Fruit fly (Drosophila melanogaster) whole organism, embryonic: ENCODE data around the gene Sfp23F.

Experiments
- Adf1 ChIP-seq: fragments of 200-800 bp; sonication (Bioruptor generic); IDR thresholded peaks from 2 replicates; pipeline ENCODE4 v1.3.6; 2022; ENCODE audit warnings: missing biosample characterization, missing genetic modification characterization
- BtbVII ChIP-seq: fragments of 200-800 bp; sonication (Bioruptor generic); optimal IDR thresholded peaks from 3 replicates; lab custom pipeline; 2017; ENCODE audit warnings: missing biosample characterization, mild to moderate bottlenecking, missing genetic modification characterization
- CG10147 ChIP-seq: fragments of 200-800 bp; sonication (Bioruptor generic); optimal IDR thresholded peaks from 2 replicates; lab custom pipeline; 2019; ENCODE audit warnings: missing biosample characterization, mild to moderate bottlenecking, missing genetic modification characterization, moderate library complexity
- CG10959 ChIP-seq: fragments of 200-800 bp; sonication (Bioruptor generic); IDR thresholded peaks from 2 replicates; pipeline ENCODE4 v1.3.6; 2022; ENCODE audit warnings: missing biosample characterization, missing genetic modification characterization
- CG11504 ChIP-seq: fragments of 200-800 bp; sonication (Bioruptor generic); optimal IDR thresholded peaks from 3 replicates; lab custom pipeline; 2019; ENCODE audit warnings: missing biosample characterization, mild to moderate bottlenecking, missing genetic modification characterization, moderate library complexity
- CG12155 ChIP-seq: fragments of 200-800 bp; sonication (Bioruptor generic); optimal IDR thresholded peaks from 3 replicates; lab custom pipeline; 2016; ENCODE audit warnings: missing biosample characterization, missing genetic modification characterization
- CG14014 ChIP-seq: fragments of 200-800 bp; sonication (Bioruptor generic); IDR thresholded peaks from 2 replicates; pipeline ENCODE4 v1.3.6; 2022; ENCODE audit warnings: missing biosample characterization, missing genetic modification characterization
- CG17359 ChIP-seq: fragments of 200-800 bp; sonication (Bioruptor generic); optimal IDR thresholded peaks from 3 replicates; lab custom pipeline; 2018; ENCODE audit warnings: missing biosample characterization, mild to moderate bottlenecking, missing genetic modification characterization, moderate library complexity
- CG2120 ChIP-seq: fragments of 200-800 bp; sonication (Bioruptor generic); optimal IDR thresholded peaks from 3 replicates; lab custom pipeline; 2016; ENCODE audit warnings: missing biosample characterization, missing genetic modification characterization
- CG31365 ChIP-seq: fragments of 200-800 bp; sonication (Bioruptor generic); optimal IDR thresholded peaks from 2 replicates; lab custom pipeline; 2018; ENCODE audit warnings: missing biosample characterization, mild to moderate bottlenecking, missing genetic modification characterization
- CG4328 ChIP-seq: fragments of 200-800 bp; sonication (Bioruptor generic); optimal IDR thresholded peaks from 3 replicates; lab custom pipeline; 2017; ENCODE audit warnings: missing biosample characterization, missing genetic modification reagents, missing genetic modification characterization
- CG6175 ChIP-seq: fragments of 200-800 bp; sonication (Bioruptor generic); IDR thresholded peaks from 3 replicates; pipeline ENCODE4 v1.3.6; 2022; ENCODE audit warnings: missing biosample characterization, missing genetic modification characterization
- CG6654 ChIP-seq: fragments of 200-800 bp; sonication (Bioruptor generic); optimal IDR thresholded peaks from 2 replicates; lab custom pipeline; 2017; ENCODE audit warnings: missing biosample characterization, mild to moderate bottlenecking, missing genetic modification characterization
- CG6765 ChIP-seq: fragments of 200-800 bp; sonication (Bioruptor generic); optimal IDR thresholded peaks from 3 replicates; lab custom pipeline; 2017; ENCODE audit warnings: missing biosample characterization, mild to moderate bottlenecking, missing genetic modification characterization
- CG6791 ChIP-seq: fragments of 200-800 bp; sonication (Bioruptor generic); IDR thresholded peaks from 3 replicates; pipeline ENCODE4 v1.3.6; 2022; ENCODE audit warnings: missing biosample characterization, missing genetic modification characterization; ENCODE audit not compliant: partially characterized antibody
- CG7372 ChIP-seq: fragments of 200-800 bp; sonication (Bioruptor generic); IDR thresholded peaks from 2 replicates; pipeline ENCODE4 v1.3.6; 2022; ENCODE audit warnings: missing biosample characterization, missing genetic modification characterization
- CG8359 ChIP-seq: fragments of 200-800 bp; sonication (Bioruptor generic); optimal IDR thresholded peaks from 2 replicates; lab custom pipeline; 2017; ENCODE audit warnings: missing biosample characterization, mild to moderate bottlenecking, missing genetic modification characterization, borderline replicate concordance
- CkIIα-i1 ChIP-seq: fragments of 200-800 bp; sonication (Bioruptor generic); IDR thresholded peaks from 2 replicates; pipeline ENCODE4 v1.3.6; 2022; ENCODE audit warnings: missing biosample characterization, missing genetic modification characterization
- Eip74EF ChIP-seq, 2 experiments: fragments of 200-800 bp in 1 of 2; fragments of >200 bp in 1 of 2; sonication (Bioruptor generic) in 1 of 2; optimal IDR thresholded peaks; 2 replicates each; lab custom pipeline; 2017 to 2019; ENCODE audit warnings: missing biosample characterization in 2 of 2, missing genetic modification characterization in 2 of 2, mild to moderate bottlenecking in 1 of 2, moderate library complexity in 1 of 2
- Ets97D ChIP-seq: fragments of 200-800 bp; sonication (Bioruptor generic); optimal IDR thresholded peaks from 3 replicates; lab custom pipeline; 2016; ENCODE audit warnings: missing biosample characterization, missing genetic modification characterization
- Gug ChIP-seq: fragments of 200-800 bp; sonication (Bioruptor generic); IDR thresholded peaks from 4 replicates; pipeline ENCODE4 v1.3.6; 2022; ENCODE audit warnings: missing biosample characterization, missing genetic modification characterization
- H15 ChIP-seq: fragments of 200-800 bp; sonication (Bioruptor generic); IDR thresholded peaks from 3 replicates; pipeline ENCODE4 v1.3.6; 2022; ENCODE audit warnings: missing biosample characterization, missing genetic modification characterization
- HHEX ChIP-seq: fragments of 200-800 bp; sonication (Bioruptor generic); optimal IDR thresholded peaks from 3 replicates; lab custom pipeline; 2017; ENCODE audit warnings: missing biosample characterization, mild to moderate bottlenecking, missing genetic modification characterization, missing genetic modification reagents
- HLH3B ChIP-seq: fragments of 200-800 bp; sonication (Bioruptor generic); IDR thresholded peaks from 2 replicates; pipeline ENCODE4 v1.3.6; 2022; ENCODE audit warnings: missing biosample characterization, missing genetic modification characterization
- Six4 ChIP-seq: fragments of 200-800 bp; sonication (Bioruptor generic); optimal IDR thresholded peaks from 2 replicates; lab custom pipeline; 2016; ENCODE audit warnings: missing biosample characterization, missing genetic modification characterization
- Taf1 ChIP-seq: fragments of 200-800 bp; sonication (Bioruptor generic); IDR thresholded peaks from 2 replicates; pipeline ENCODE4 v1.3.6; 2022; ENCODE audit warnings: missing biosample characterization, missing genetic modification characterization
- aop ChIP-seq: fragments of 200-800 bp; sonication (Bioruptor generic); IDR thresholded peaks from 2 replicates; pipeline ENCODE4 v1.3.6; 2022; ENCODE audit warnings: missing biosample characterization, missing genetic modification characterization
- ash1 ChIP-seq: fragments of 200-800 bp; sonication (Bioruptor generic); optimal IDR thresholded peaks from 2 replicates; lab custom pipeline; 2018; ENCODE audit warnings: missing biosample characterization, mild to moderate bottlenecking, missing genetic modification characterization
- cwo ChIP-seq: fragments of 200-800 bp; sonication (Bioruptor generic); optimal IDR thresholded peaks from 3 replicates; lab custom pipeline; 2017; ENCODE audit warnings: missing biosample characterization, missing genetic modification characterization, mild to moderate bottlenecking, moderate library complexity, missing genetic modification reagents
- dm ChIP-seq: fragments of 200-800 bp; sonication (Bioruptor generic); optimal IDR thresholded peaks from 3 replicates; lab custom pipeline; 2016; ENCODE audit warnings: missing biosample characterization, missing genetic modification characterization
- exex ChIP-seq: fragments of 200-800 bp; sonication (Bioruptor generic); optimal IDR thresholded peaks from 4 replicates; lab custom pipeline; 2018; ENCODE audit warnings: missing biosample characterization, mild to moderate bottlenecking, missing genetic modification characterization, moderate library complexity
- ham ChIP-seq: fragments of 200-800 bp; sonication (Bioruptor generic); IDR thresholded peaks from 2 replicates; pipeline ENCODE4 v1.3.6; 2022; ENCODE audit warnings: missing biosample characterization, missing genetic modification characterization
- her ChIP-seq: fragments of 200-800 bp; sonication (Bioruptor generic); optimal IDR thresholded peaks from 2 replicates; lab custom pipeline; 2016; ENCODE audit warnings: missing biosample characterization, missing genetic modification characterization
- hkb ChIP-seq, 2 experiments: fragments of 200-800 bp in 1 of 2; fragments of >200 bp in 1 of 2; sonication (Bioruptor generic) in 1 of 2; IDR thresholded peaks in 1 of 2; optimal IDR thresholded peaks in 1 of 2; 2 replicates each; pipeline versions ENCODE4 v1.3.6 to Lab custom; 2017 to 2022; ENCODE audit warnings: missing biosample characterization in 1 of 2, missing genetic modification characterization in 1 of 2
- ken ChIP-seq: fragments of 200-800 bp; sonication (Bioruptor generic); IDR thresholded peaks from 3 replicates; pipeline ENCODE4 v1.3.6; 2022; ENCODE audit warnings: missing biosample characterization, missing genetic modification characterization
- klu ChIP-seq: fragments of 200-800 bp; sonication (Bioruptor generic); IDR thresholded peaks from 2 replicates; pipeline ENCODE4 v1.3.6; 2022; ENCODE audit warnings: missing biosample characterization, missing genetic modification characterization
- lilli ChIP-seq: fragments of 200-800 bp; sonication (Bioruptor generic); optimal IDR thresholded peaks from 3 replicates; lab custom pipeline; 2016; ENCODE audit warnings: missing biosample characterization, missing genetic modification characterization
- lov ChIP-seq, 2 experiments: fragments of 200-800 bp in 1 of 2; fragments of >200 bp in 1 of 2; sonication (Bioruptor generic) in 1 of 2; IDR thresholded peaks in 1 of 2; optimal IDR thresholded peaks in 1 of 2; 2 replicates in 1 of 2; 3 replicates in 1 of 2; pipeline versions ENCODE4 v1.3.6 to Lab custom; 2017 to 2022; ENCODE audit warnings: missing biosample characterization in 1 of 2, missing genetic modification characterization in 1 of 2
- luna ChIP-seq: fragments of 200-800 bp; sonication (Bioruptor generic); optimal IDR thresholded peaks from 2 replicates; lab custom pipeline; 2016; ENCODE audit warnings: missing biosample characterization, missing genetic modification characterization
- mld ChIP-seq: fragments of 200-800 bp; sonication (Bioruptor generic); IDR thresholded peaks from 3 replicates; pipeline ENCODE4 v1.3.6; 2022; ENCODE audit warnings: missing biosample characterization, missing genetic modification characterization; ENCODE audit not compliant: partially characterized antibody
- nau ChIP-seq: fragments of 200-800 bp; sonication (Bioruptor generic); optimal IDR thresholded peaks from 3 replicates; lab custom pipeline; 2017; ENCODE audit warnings: missing biosample characterization, mild to moderate bottlenecking, missing genetic modification characterization, missing genetic modification reagents
- nom ChIP-seq: fragments of 200-800 bp; sonication (Bioruptor generic); optimal IDR thresholded peaks from 2 replicates; lab custom pipeline; 2017; ENCODE audit warnings: missing biosample characterization, missing genetic modification characterization, mild to moderate bottlenecking, moderate library complexity, missing genetic modification reagents
- oc ChIP-seq: fragments of 200-800 bp; sonication (Bioruptor generic); optimal IDR thresholded peaks from 2 replicates; lab custom pipeline; 2018; ENCODE audit warnings: missing biosample characterization, mild to moderate bottlenecking, missing genetic modification characterization, moderate library complexity
- sc ChIP-seq, 3 experiments: fragments of >200 bp in 2 of 3; fragments of 200-800 bp in 1 of 3; sonication (Bioruptor generic) in 1 of 3; optimal IDR thresholded peaks; 2 replicates in 2 of 3; 3 replicates in 1 of 3; lab custom pipeline; 2017; ENCODE audit warnings: mild to moderate bottlenecking in 1 of 3, missing biosample characterization in 1 of 3, missing genetic modification characterization in 1 of 3, missing genetic modification reagents in 1 of 3
- scrt ChIP-seq: fragments of 200-800 bp; sonication (Bioruptor generic); optimal IDR thresholded peaks from 2 replicates; lab custom pipeline; 2018; ENCODE audit warnings: missing biosample characterization, mild to moderate bottlenecking, missing genetic modification characterization, moderate library complexity
- sna ChIP-seq: fragments of 200-800 bp; sonication (Bioruptor generic); IDR thresholded peaks from 2 replicates; pipeline ENCODE4 v1.3.6; 2022; ENCODE audit warnings: missing biosample characterization, missing genetic modification characterization; ENCODE audit not compliant: partially characterized antibody
- yki ChIP-seq: fragments of >200 bp; optimal IDR thresholded peaks from 3 replicates; lab custom pipeline; 2018

Sfp23F gene

dm6 chr2L:3354642-3355380 is 32.7 kb downstream of the Sfp23F start, which contains the start of gene E23 (continued):
- TF ChIP-seq H15 (peak; percentile 98), Adf1 (GFP tag; lab: Robert Waterston, UW) (peak; percentile 86), CG11504 (tag; lab: Kevin White, UChicago) (peak; percentile 98), exex (tag; lab: Kevin White, UChicago) (peak; percentile 88), Eip74EF (GFP tag; optimal IDR thresholded peaks at IDR 0.05; lab: Kevin White, UChicago) (peak in 1 of 2 experiments; percentile 99), CG17359 (tag; lab: Kevin White, UChicago) (peak; percentile 99), CG10959 (GFP tag; lab: Robert Waterston, UW) (peak; percentile 95), her (GFP tag; lab: Kevin White, UChicago) (peak; percentile 83), Gug (GFP tag; lab: Robert Waterston, UW) (peak; percentile 97), nau (GFP tag; lab: Kevin White, UChicago) (peak; percentile 97), ken (GFP tag; lab: Robert Waterston, UW) (peak; percentile 97), Six4 (peak; percentile 98), CG12155 (GFP tag; lab: Kevin White, UChicago) (peak; percentile 97), Ets97D (peak; percentile 79), CG14014 (GFP tag; lab: Robert Waterston, UW) (peak; percentile 98), CG10147 (GFP tag; lab: Kevin White, UChicago) (peak; percentile 99), dm (GFP tag; lab: Kevin White, UChicago) (peak; percentile 91), CG4328 (GFP tag; lab: Kevin White, UChicago) (peak; percentile 98), ham (GFP tag; lab: Robert Waterston, UW) (peak; percentile 92), HLH3B (GFP tag; lab: Robert Waterston, UW) (peak; percentile 98), scrt (GFP tag; lab: Kevin White, UChicago) (peak; percentile 96), CG6175 (GFP tag; lab: Robert Waterston, UW) (peak; percentile 95), cwo (GFP tag; lab: Kevin White, UChicago) (peak; percentile 100), CG2120 (GFP tag; lab: Kevin White, UChicago) (peak; percentile 98), CkIIα-i1 (0 out of 2 replicates have a peak, but pooled peaks have one; percentile 54), ash1 (GFP tag; lab: Kevin White, UChicago) (peak; percentile 17), sc (optimal IDR thresholded peaks at IDR 0.05; lab: Kevin White, UChicago) (no peak), sc (GFP tag; optimal IDR thresholded peaks at IDR 0.05; lab: Kevin White, UChicago) (peak; percentile 99), luna (peak; percentile 80), CG6791 (GFP tag; lab: Robert Waterston, UW) (no peak), CG6654 (peak; percentile 92), CG7372 (peak; percentile 98), aop (GFP tag; lab: Robert Waterston, UW) (peak; percentile 90), lilli (peak; percentile 98), sna (GFP tag; lab: Robert Waterston, UW) (0 out of 2 replicates have a peak, but pooled peaks have one; percentile 20), BtbVII (GFP tag; lab: Kevin White, UChicago) (peak; percentile 98), hkb (optimal IDR thresholded peaks at IDR 0.05; lab: Kevin White, UChicago) (no peak), hkb (GFP tag; IDR thresholded peaks at IDR 0.05; lab: Robert Waterston, UW) (peak; percentile 99), lov (optimal IDR thresholded peaks at IDR 0.05; lab: Kevin White, UChicago) (no peak), lov (GFP tag; IDR thresholded peaks at IDR 0.05; lab: Robert Waterston, UW) (peak; percentile 94), klu (GFP tag; lab: Robert Waterston, UW) (peak; percentile 98), CG8359 (peak; percentile 93), nom (GFP tag; lab: Kevin White, UChicago) (peak; percentile 92), mld (GFP tag; lab: Robert Waterston, UW) (peak; percentile 70; the same call in 1 of the 3 replicates), CG31365 (tag; lab: Kevin White, UChicago) (peak; percentile 82), yki (no peak), HHEX (GFP tag; lab: Kevin White, UChicago) (peak; percentile 99), oc (tag; lab: Kevin White, UChicago) (peak; percentile 99), Taf1 (GFP tag; lab: Robert Waterston, UW) (peak; percentile 92), CG6765 (GFP tag; lab: Kevin White, UChicago) (peak; percentile 96)
